Worm (Caenorhabditis elegans): ENCODE measurements around the gene sra-12.

ce11 chrII:10935336-10935735 lies 31.1 kb upstream of the sra-12 start:
- TF ChIP-seq ztf-11 (tag; optimal IDR thresholded peaks at IDR 0.05) (no peak), efl-1 (optimal IDR thresholded peaks at IDR 0.05) (no peak), efl-1 (GFP tag; optimal IDR thresholded peaks at IDR 0.05 in 1 of 2) (no peak), pag-3 (tag; optimal IDR thresholded peaks at IDR 0.05; ENCODE audit: borderline replicate concordance, insufficient read depth) (no peak), jun-1 (tag; optimal IDR thresholded peaks at IDR 0.05) (no peak)

Measured in whole organism, L1 larva.